Fruit fly (Drosophila melanogaster) whole organism, embryonic: Measurements from ENCODE around the gene ghi.
A peak's percentile ranks its signal among the peaks of the same experiment; 100 is the strongest.

Source experiments
- CG10274 ChIP-seq: fragments of 200-800 bp; sonication (Bioruptor generic); optimal IDR thresholded peaks from 3 replicates; lab custom pipeline; 2017; ENCODE audit warnings: missing biosample characterization, mild to moderate bottlenecking, missing genetic modification characterization
- CG12155 ChIP-seq: fragments of 200-800 bp; sonication (Bioruptor generic); optimal IDR thresholded peaks from 3 replicates; lab custom pipeline; 2016; ENCODE audit warnings: missing biosample characterization, missing genetic modification characterization
- CG12942 ChIP-seq: fragments of 200-800 bp; sonication (Bioruptor generic); optimal IDR thresholded peaks from 3 replicates; lab custom pipeline; 2016; ENCODE audit warnings: missing biosample characterization, missing genetic modification characterization
- CG13123 ChIP-seq: fragments of 200-800 bp; sonication (Bioruptor generic); optimal IDR thresholded peaks from 2 replicates; lab custom pipeline; 2016; ENCODE audit warnings: missing biosample characterization, missing genetic modification characterization
- CG15073 ChIP-seq: fragments of 200-800 bp; sonication (Bioruptor generic); optimal IDR thresholded peaks from 2 replicates; lab custom pipeline; 2016; ENCODE audit warnings: missing biosample characterization, missing genetic modification characterization
- CG16813 ChIP-seq: fragments of 200-800 bp; sonication (Bioruptor generic); IDR thresholded peaks from 3 replicates; pipeline ENCODE4 v1.3.6; 2022; ENCODE audit warnings: missing biosample characterization, missing genetic modification characterization; ENCODE audit not compliant: partially characterized antibody
- CG16863 ChIP-seq: fragments of 200-800 bp; sonication (Bioruptor generic); optimal IDR thresholded peaks from 3 replicates; lab custom pipeline; 2016; ENCODE audit warnings: missing biosample characterization, missing genetic modification characterization
- CG17328 ChIP-seq: fragments of 200-800 bp; sonication (Bioruptor generic); IDR thresholded peaks from 2 replicates; pipeline ENCODE4 v1.3.6; 2022; ENCODE audit warnings: missing biosample characterization, missing genetic modification characterization
- CG17361 ChIP-seq: fragments of 200-800 bp; sonication (Bioruptor generic); IDR thresholded peaks from 3 replicates; pipeline ENCODE4 v1.3.6; 2022; ENCODE audit warnings: missing biosample characterization, missing genetic modification characterization
- CG17385 ChIP-seq: fragments of 200-800 bp; sonication (Bioruptor generic); optimal IDR thresholded peaks from 3 replicates; lab custom pipeline; 2018; ENCODE audit warnings: missing biosample characterization, mild to moderate bottlenecking, missing genetic modification characterization
- CG17829 ChIP-seq: fragments of 200-800 bp; optimal IDR thresholded peaks from 2 replicates; lab custom pipeline; 2019; ENCODE audit warnings: missing biosample characterization, mild to moderate bottlenecking, missing genetic modification characterization, moderate library complexity
- CG2875 ChIP-seq: fragments of 200-800 bp; sonication (Bioruptor generic); optimal IDR thresholded peaks from 2 replicates; lab custom pipeline; 2017; ENCODE audit warnings: missing biosample characterization, mild to moderate bottlenecking, missing genetic modification characterization, missing genetic modification reagents
- CG33557 ChIP-seq: fragments of 200-800 bp; sonication (Bioruptor generic); optimal IDR thresholded peaks from 2 replicates; lab custom pipeline; 2019; ENCODE audit warnings: missing biosample characterization, mild to moderate bottlenecking, missing genetic modification characterization, moderate library complexity
- CG3847 ChIP-seq: fragments of 200-800 bp; sonication (Bioruptor generic); IDR thresholded peaks from 2 replicates; pipeline ENCODE4 v1.3.6; 2022; ENCODE audit warnings: missing biosample characterization, missing genetic modification characterization
- CG4730 ChIP-seq: fragments of 200-800 bp; sonication (Bioruptor generic); IDR thresholded peaks from 2 replicates; pipeline ENCODE4 v1.3.6; 2022; ENCODE audit warnings: missing biosample characterization, missing genetic modification characterization
- CG7271 ChIP-seq: fragments of 200-800 bp; sonication (Bioruptor generic); optimal IDR thresholded peaks from 2 replicates; lab custom pipeline; 2018; ENCODE audit warnings: missing biosample characterization, mild to moderate bottlenecking, missing genetic modification characterization, moderate library complexity
- CG7839 ChIP-seq: fragments of 200-800 bp; sonication (Bioruptor generic); optimal IDR thresholded peaks from 3 replicates; lab custom pipeline; 2018; ENCODE audit warnings: missing biosample characterization, mild to moderate bottlenecking, missing genetic modification characterization, moderate library complexity
- CHES-1-like ChIP-seq: fragments of 200-800 bp; sonication (Bioruptor generic); optimal IDR thresholded peaks from 2 replicates; lab custom pipeline; 2016; ENCODE audit warnings: missing biosample characterization, missing genetic modification characterization
- CTCF ChIP-seq: fragments of 200-800 bp; sonication (Bioruptor generic); optimal IDR thresholded peaks from 2 replicates; lab custom pipeline; 2017; ENCODE audit warnings: missing biosample characterization, mild to moderate bottlenecking, missing genetic modification characterization, moderate library complexity
- Dad ChIP-seq: fragments of 200-800 bp; sonication (Bioruptor generic); optimal IDR thresholded peaks from 3 replicates; lab custom pipeline; 2016; ENCODE audit warnings: missing biosample characterization, missing genetic modification characterization
- Dek ChIP-seq: fragments of 200-800 bp; sonication (Bioruptor generic); optimal IDR thresholded peaks from 3 replicates; lab custom pipeline; 2019; ENCODE audit warnings: missing biosample characterization, mild to moderate bottlenecking, missing genetic modification characterization, moderate library complexity
- Dp ChIP-seq: fragments of 200-800 bp; sonication (Bioruptor generic); optimal IDR thresholded peaks from 2 replicates; lab custom pipeline; 2018; ENCODE audit warnings: missing biosample characterization, mild to moderate bottlenecking, missing genetic modification characterization, moderate library complexity
- E2f1 ChIP-seq: fragments of 200-800 bp; sonication (Bioruptor generic); IDR thresholded peaks from 2 replicates; pipeline ENCODE4 v1.3.6; 2022; ENCODE audit warnings: missing biosample characterization, missing genetic modification characterization
- Elba2 ChIP-seq: fragments of 200-800 bp; sonication (Bioruptor generic); optimal IDR thresholded peaks from 3 replicates; lab custom pipeline; 2016; ENCODE audit warnings: missing biosample characterization, missing genetic modification characterization
- Fer3 ChIP-seq: fragments of 200-800 bp; sonication (Bioruptor generic); optimal IDR thresholded peaks from 2 replicates; lab custom pipeline; 2018; ENCODE audit warnings: missing biosample characterization, mild to moderate bottlenecking, missing genetic modification characterization, moderate library complexity
- HmgD ChIP-seq: fragments of 200-800 bp; sonication (Bioruptor generic); optimal IDR thresholded peaks from 3 replicates; lab custom pipeline; 2016; ENCODE audit warnings: missing biosample characterization, missing genetic modification characterization
- Kr ChIP-seq: fragments of 200-800 bp; sonication (Bioruptor generic); optimal IDR thresholded peaks from 2 replicates; lab custom pipeline; 2017; ENCODE audit warnings: missing biosample characterization, mild to moderate bottlenecking, missing genetic modification characterization
- Lhr ChIP-seq: fragments of 200-800 bp; sonication (Bioruptor generic); optimal IDR thresholded peaks from 3 replicates; lab custom pipeline; 2017; ENCODE audit warnings: mild to moderate bottlenecking, missing biosample characterization, missing genetic modification reagents, missing genetic modification characterization
- MBD-R2 ChIP-seq: fragments of 200-800 bp; sonication (Bioruptor generic); IDR thresholded peaks from 2 replicates; pipeline ENCODE4 v1.3.6; 2022; ENCODE audit warnings: missing biosample characterization, missing genetic modification characterization
- MESR4 ChIP-seq: fragments of 200-800 bp; sonication (Bioruptor generic); optimal IDR thresholded peaks from 2 replicates; lab custom pipeline; 2018; ENCODE audit warnings: missing biosample characterization, mild to moderate bottlenecking, missing genetic modification characterization, moderate library complexity
- Mes4 ChIP-seq: fragments of 200-800 bp; sonication (Bioruptor generic); optimal IDR thresholded peaks from 2 replicates; lab custom pipeline; 2016; ENCODE audit warnings: missing biosample characterization, missing genetic modification characterization
- NC2α ChIP-seq: fragments of 200-800 bp; sonication (Bioruptor generic); optimal IDR thresholded peaks from 2 replicates; lab custom pipeline; 2016; ENCODE audit warnings: missing biosample characterization, missing genetic modification characterization
- Neu2 ChIP-seq: fragments of 200-800 bp; sonication (Bioruptor generic); optimal IDR thresholded peaks from 3 replicates; lab custom pipeline; 2016; ENCODE audit warnings: missing biosample characterization, missing genetic modification characterization, borderline replicate concordance
- Oaz ChIP-seq: fragments of 200-800 bp; sonication (Bioruptor generic); IDR thresholded peaks from 2 replicates; pipeline ENCODE4 v1.3.6; 2022; ENCODE audit warnings: missing biosample characterization, missing genetic modification characterization
- Opbp ChIP-seq: fragments of 200-800 bp; sonication (Bioruptor generic); IDR thresholded peaks from 3 replicates; pipeline ENCODE4 v1.3.6; 2022; ENCODE audit warnings: missing biosample characterization, missing genetic modification characterization; ENCODE audit not compliant: partially characterized antibody
- Optix ChIP-seq: fragments of 200-800 bp; sonication (Bioruptor generic); IDR thresholded peaks from 3 replicates; pipeline ENCODE4 v1.3.6; 2022; ENCODE audit warnings: missing biosample characterization, missing genetic modification characterization
- bigmax ChIP-seq: fragments of 200-800 bp; sonication (Bioruptor generic); optimal IDR thresholded peaks from 2 replicates; lab custom pipeline; 2018; ENCODE audit warnings: missing biosample characterization, mild to moderate bottlenecking, missing genetic modification characterization
- cas ChIP-seq: fragments of 200-800 bp; sonication (Bioruptor generic); IDR thresholded peaks from 2 replicates; pipeline ENCODE4 v1.3.6; 2022; ENCODE audit warnings: missing biosample characterization, missing genetic modification characterization
- chn ChIP-seq: fragments of 200-800 bp; sonication (Bioruptor generic); optimal IDR thresholded peaks from 2 replicates; lab custom pipeline; 2016; ENCODE audit warnings: missing biosample characterization, missing genetic modification characterization
- da ChIP-seq: fragments of 200-800 bp; sonication (Bioruptor generic); optimal IDR thresholded peaks from 2 replicates; lab custom pipeline; 2016; ENCODE audit warnings: missing biosample characterization, missing genetic modification characterization
- dimm ChIP-seq: fragments of 200-800 bp; sonication (Bioruptor generic); IDR thresholded peaks from 2 replicates; pipeline ENCODE4 v1.3.6; 2022; ENCODE audit warnings: missing biosample characterization, missing genetic modification characterization
- en ChIP-seq: fragments of 200-800 bp; sonication (Bioruptor generic); optimal IDR thresholded peaks from 2 replicates; lab custom pipeline; 2016; ENCODE audit warnings: missing biosample characterization, missing genetic modification characterization
- fd64A ChIP-seq: fragments of 200-800 bp; sonication (Bioruptor generic); optimal IDR thresholded peaks from 3 replicates; lab custom pipeline; 2018; ENCODE audit warnings: missing biosample characterization, mild to moderate bottlenecking, missing genetic modification characterization
- kah ChIP-seq: fragments of 200-800 bp; sonication (Bioruptor generic); optimal IDR thresholded peaks from 2 replicates; lab custom pipeline; 2018; ENCODE audit warnings: missing biosample characterization, mild to moderate bottlenecking, missing genetic modification characterization
- maf-S ChIP-seq: fragments of 200-800 bp; sonication (Bioruptor generic); optimal IDR thresholded peaks from 2 replicates; lab custom pipeline; 2016; ENCODE audit warnings: missing biosample characterization, missing genetic modification characterization
- odd ChIP-seq: fragments of 200-800 bp; sonication (Bioruptor generic); optimal IDR thresholded peaks from 2 replicates; lab custom pipeline; 2017; ENCODE audit warnings: missing biosample characterization, mild to moderate bottlenecking, missing genetic modification characterization
- pan ChIP-seq, 4 experiments: fragments of >200 bp in 3 of 4; fragments of 200-800 bp in 1 of 4; sonication (Bioruptor generic) in 1 of 4; optimal IDR thresholded peaks in 3 of 4; IDR thresholded peaks in 1 of 4; 2 replicates each; pipeline versions ENCODE4 v1.3.6 to Lab custom; 2017 to 2022; ENCODE audit warnings: missing biosample characterization in 2 of 4, missing genetic modification characterization in 2 of 4, mixed read lengths in 1 of 4
- peb ChIP-seq: fragments of 200-800 bp; sonication (Bioruptor generic); IDR thresholded peaks from 2 replicates; pipeline ENCODE4 v1.3.6; 2022; ENCODE audit warnings: missing biosample characterization, missing genetic modification characterization
- salm ChIP-seq: fragments of 200-800 bp; sonication (Bioruptor generic); optimal IDR thresholded peaks from 2 replicates; lab custom pipeline; 2018; ENCODE audit warnings: missing biosample characterization, mild to moderate bottlenecking, missing genetic modification characterization
- sim ChIP-seq: fragments of 200-800 bp; sonication (Bioruptor generic); IDR thresholded peaks from 2 replicates; pipeline ENCODE4 v1.3.6; 2022; ENCODE audit warnings: missing biosample characterization, missing genetic modification characterization
- ssp ChIP-seq: fragments of 200-800 bp; sonication (Bioruptor generic); IDR thresholded peaks from 2 replicates; pipeline ENCODE4 v1.3.6; 2022; ENCODE audit warnings: missing biosample characterization, missing genetic modification characterization
- zfh2 ChIP-seq: fragments of 200-800 bp; sonication (Bioruptor generic); optimal IDR thresholded peaks from 2 replicates; lab custom pipeline; 2016; ENCODE audit warnings: missing biosample characterization, missing genetic modification characterization

The ghi gene

DNA sequence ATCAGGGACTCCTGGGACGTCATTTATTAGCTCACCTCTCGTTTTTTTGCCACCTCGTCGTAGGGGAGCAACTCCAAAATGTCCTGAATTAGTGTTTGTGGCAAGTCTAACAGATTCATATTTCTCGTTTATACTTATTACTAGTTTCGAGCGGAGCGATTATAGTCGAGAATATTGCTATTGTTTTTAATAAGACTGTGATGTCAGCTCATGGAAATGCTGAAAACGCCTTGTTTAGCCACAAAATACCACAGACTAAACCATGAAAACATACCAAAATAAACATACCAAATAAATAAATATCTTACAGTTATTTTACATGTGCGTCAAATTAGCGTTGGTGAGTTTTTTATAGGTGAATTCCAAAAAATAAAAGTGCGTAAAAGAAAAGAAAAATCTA lies 35.9 kb downstream of the ghi start, which contains the start of gene pall (continued):
- no peak for TF ChIP-seq bigmax (GFP tag; lab: Kevin White, UChicago)
- no peak for TF ChIP-seq CG7839 (tag; lab: Kevin White, UChicago)
- TF ChIP-seq CG33557 (GFP tag; lab: Kevin White, UChicago) = no peak
- no peak for TF ChIP-seq Kr (GFP tag; lab: Kevin White, UChicago)
- no peak for TF ChIP-seq CHES-1-like (GFP tag; lab: Kevin White, UChicago)
- TF ChIP-seq Dad (GFP tag; lab: Kevin White, UChicago) = no peak
- TF ChIP-seq CG17385 (GFP tag; lab: Kevin White, UChicago) = no peak
- TF ChIP-seq HmgD (GFP tag; lab: Kevin White, UChicago) = no peak
- TF ChIP-seq pan (optimal IDR thresholded peaks at IDR 0.05; lab: Kevin White, UChicago) = no peak
- no peak for TF ChIP-seq pan (GFP tag; optimal IDR thresholded peaks at IDR 0.05 in 1 of 2, IDR thresholded peaks at IDR 0.05 in 1 of 2)
- TF ChIP-seq CG10274 = no peak
- no peak for TF ChIP-seq NC2α (GFP tag; lab: Kevin White, UChicago)
- no peak for TF ChIP-seq odd (GFP tag; lab: Kevin White, UChicago)
- TF ChIP-seq CG17328 (GFP tag; lab: Robert Waterston, UW) = no peak
- peak; percentile 55 for TF ChIP-seq Dp (GFP tag; lab: Kevin White, UChicago)
- 0 out of 3 replicates have a peak, but pooled peaks have one; percentile 16 for TF ChIP-seq CG16813 (GFP tag; lab: Robert Waterston, UW)
- TF ChIP-seq Mes4 (GFP tag; lab: Kevin White, UChicago) = no peak
- TF ChIP-seq CG4730 (GFP tag; lab: Robert Waterston, UW) = no peak
- TF ChIP-seq Elba2 (GFP tag; lab: Kevin White, UChicago) = no peak
- TF ChIP-seq CG12942 = no peak
- TF ChIP-seq MESR4 (GFP tag; lab: Kevin White, UChicago) = peak; percentile 85
- TF ChIP-seq E2f1 (GFP tag; lab: Robert Waterston, UW) = no peak
- no peak for TF ChIP-seq CG16863 (GFP tag; lab: Kevin White, UChicago)
- no peak for TF ChIP-seq sim
- no peak for TF ChIP-seq salm (tag; lab: Kevin White, UChicago)
- TF ChIP-seq peb (GFP tag; lab: Robert Waterston, UW) = no peak
- no peak for TF ChIP-seq chn
- no peak for TF ChIP-seq Optix (GFP tag; lab: Robert Waterston, UW)
- TF ChIP-seq dimm (GFP tag; lab: Robert Waterston, UW) = no peak
- no peak for TF ChIP-seq Neu2
- no peak for TF ChIP-seq Oaz (GFP tag; lab: Robert Waterston, UW)
- no peak for TF ChIP-seq CG3847 (GFP tag; lab: Robert Waterston, UW)
- no peak for TF ChIP-seq kah (GFP tag; lab: Kevin White, UChicago)
- TF ChIP-seq CG17361 = no peak
- TF ChIP-seq Lhr (GFP tag; lab: Kevin White, UChicago) = no peak
- TF ChIP-seq CG7271 (tag; lab: Kevin White, UChicago) = no peak
- TF ChIP-seq fd64A (GFP tag; lab: Kevin White, UChicago) = no peak
- no peak for TF ChIP-seq Dek (tag; lab: Kevin White, UChicago)
- TF ChIP-seq zfh2 (GFP tag; lab: Kevin White, UChicago) = no peak
- no peak for TF ChIP-seq CG12155 (GFP tag; lab: Kevin White, UChicago)
- no peak for TF ChIP-seq en
- TF ChIP-seq maf-S (GFP tag; lab: Kevin White, UChicago) = no peak
- TF ChIP-seq CG2875 = no peak
- peak; percentile 63 for TF ChIP-seq CTCF (GFP tag; lab: Kevin White, UChicago)
- TF ChIP-seq CG17829 (tag; lab: Kevin White, UChicago) = peak; percentile 37
- TF ChIP-seq MBD-R2 (GFP tag; lab: Robert Waterston, UW) = peak; percentile 60
- no peak for TF ChIP-seq cas (GFP tag; lab: Robert Waterston, UW)
- no peak for TF ChIP-seq da (GFP tag; lab: Kevin White, UChicago)
- TF ChIP-seq CG15073 (GFP tag; lab: Kevin White, UChicago) = no peak
- no peak for TF ChIP-seq Fer3 (tag; lab: Kevin White, UChicago)
- TF ChIP-seq ssp (GFP tag; lab: Robert Waterston, UW) = no peak
- TF ChIP-seq Opbp (GFP tag; lab: Robert Waterston, UW) = no peak
- TF ChIP-seq CG13123 (GFP tag; lab: Kevin White, UChicago) = no peak
